Fruit fly (Drosophila melanogaster) whole organism, prepupa: ENCODE measurements around the gene Cpr97Eb.

Experiments used
- Blimp-1 ChIP-seq: fragments of 200-800 bp; sonication (Bioruptor generic); optimal IDR thresholded peaks from 3 replicates; lab custom pipeline; 2017; ENCODE audit warnings: missing biosample characterization, missing genetic modification characterization, mild to moderate bottlenecking, moderate library complexity, missing genetic modification reagents
- CG10631 ChIP-seq: fragments of 200-800 bp; sonication (Bioruptor generic); optimal IDR thresholded peaks from 2 replicates; lab custom pipeline; 2016; ENCODE audit warnings: missing biosample characterization, missing genetic modification characterization
- CG10669 ChIP-seq: fragments of 200-800 bp; sonication (Bioruptor generic); optimal IDR thresholded peaks from 3 replicates; lab custom pipeline; 2018; ENCODE audit warnings: missing biosample characterization, mild to moderate bottlenecking, missing genetic modification characterization, moderate library complexity
- CG11294 ChIP-seq: fragments of 200-800 bp; sonication (Bioruptor generic); IDR thresholded peaks from 2 replicates; pipeline ENCODE4 v1.3.6; 2022; ENCODE audit warnings: missing biosample characterization, missing genetic modification characterization
- CG11902 ChIP-seq: fragments of 200-800 bp; sonication (Bioruptor generic); optimal IDR thresholded peaks from 3 replicates; lab custom pipeline; 2016; ENCODE audit warnings: missing biosample characterization, missing genetic modification characterization
- CG15336 ChIP-seq: fragments of 200-800 bp; sonication (Bioruptor generic); IDR thresholded peaks from 2 replicates; pipeline ENCODE4 v1.3.6; 2022; ENCODE audit warnings: missing biosample characterization, missing genetic modification characterization
- CG1621 ChIP-seq: fragments of 200-800 bp; sonication (Bioruptor generic); optimal IDR thresholded peaks from 3 replicates; lab custom pipeline; 2018; ENCODE audit warnings: missing biosample characterization, mild to moderate bottlenecking, missing genetic modification characterization
- CG16779 ChIP-seq: fragments of 200-800 bp; sonication (Bioruptor generic); optimal IDR thresholded peaks from 3 replicates; lab custom pipeline; 2017; ENCODE audit warnings: missing biosample characterization, mild to moderate bottlenecking, missing genetic modification characterization
- CG3032 ChIP-seq: fragments of 200-800 bp; optimal IDR thresholded peaks from 2 replicates; lab custom pipeline; 2019; ENCODE audit warnings: missing biosample characterization, mild to moderate bottlenecking, missing genetic modification characterization, moderate library complexity
- CG31627 ChIP-seq: fragments of 200-800 bp; sonication (Bioruptor generic); optimal IDR thresholded peaks from 3 replicates; lab custom pipeline; 2016; ENCODE audit warnings: missing biosample characterization, missing genetic modification characterization
- CG32006 ChIP-seq: fragments of 200-800 bp; sonication (Bioruptor generic); optimal IDR thresholded peaks from 3 replicates; lab custom pipeline; 2017; ENCODE audit warnings: missing biosample characterization, mild to moderate bottlenecking, missing genetic modification characterization
- CG34406 ChIP-seq: fragments of 200-800 bp; sonication (Bioruptor generic); optimal IDR thresholded peaks from 3 replicates; lab custom pipeline; 2016; ENCODE audit warnings: missing biosample characterization, missing genetic modification characterization
- CG3919 ChIP-seq: fragments of 200-800 bp; sonication (Bioruptor generic); optimal IDR thresholded peaks from 3 replicates; lab custom pipeline; 2016; ENCODE audit warnings: missing biosample characterization, missing genetic modification characterization
- CG4318 ChIP-seq: fragments of 200-800 bp; sonication (Bioruptor generic); optimal IDR thresholded peaks from 3 replicates; lab custom pipeline; 2017; ENCODE audit warnings: missing biosample characterization, mild to moderate bottlenecking, missing genetic modification characterization
- CG6163 ChIP-seq: fragments of 200-800 bp; sonication (Bioruptor generic); IDR thresholded peaks from 3 replicates; pipeline ENCODE4 v1.3.6; 2022; ENCODE audit warnings: missing biosample characterization, missing genetic modification characterization
- CG6808 ChIP-seq: fragments of 200-800 bp; sonication (Bioruptor generic); optimal IDR thresholded peaks from 3 replicates; lab custom pipeline; 2017; ENCODE audit warnings: missing biosample characterization, missing genetic modification characterization, mild to moderate bottlenecking, moderate library complexity, missing genetic modification reagents
- CG6854 ChIP-seq: fragments of 200-800 bp; sonication (Bioruptor generic); optimal IDR thresholded peaks from 2 replicates; lab custom pipeline; 2017; ENCODE audit warnings: missing biosample characterization, mild to moderate bottlenecking, missing genetic modification characterization
- CG8319 ChIP-seq: fragments of 200-800 bp; sonication (Bioruptor generic); optimal IDR thresholded peaks from 3 replicates; lab custom pipeline; 2016; ENCODE audit warnings: missing biosample characterization, missing genetic modification characterization
- CG8632 ChIP-seq: fragments of 200-800 bp; sonication (Bioruptor generic); optimal IDR thresholded peaks from 3 replicates; lab custom pipeline; 2016; ENCODE audit warnings: missing biosample characterization, missing genetic modification characterization
- CG9139 ChIP-seq: fragments of 200-800 bp; sonication (Bioruptor generic); optimal IDR thresholded peaks from 3 replicates; lab custom pipeline; 2017; ENCODE audit warnings: missing biosample characterization, mild to moderate bottlenecking, missing genetic modification characterization
- Eip75B ChIP-seq: fragments of 200-800 bp; sonication (Bioruptor generic); optimal IDR thresholded peaks from 3 replicates; lab custom pipeline; 2016; ENCODE audit warnings: missing biosample characterization, missing genetic modification characterization
- Eip93F ChIP-seq: fragments of 200-800 bp; sonication (Bioruptor generic); optimal IDR thresholded peaks from 2 replicates; lab custom pipeline; 2016; ENCODE audit warnings: missing biosample characterization, mild to moderate bottlenecking, missing genetic modification characterization
- Ets21C ChIP-seq: fragments of 200-800 bp; sonication (Bioruptor generic); optimal IDR thresholded peaks from 3 replicates; lab custom pipeline; 2016; ENCODE audit warnings: missing biosample characterization, missing genetic modification characterization
- Ets96B ChIP-seq: fragments of 200-800 bp; optimal IDR thresholded peaks from 2 replicates; lab custom pipeline; 2019; ENCODE audit warnings: missing biosample characterization, mild to moderate bottlenecking, missing genetic modification characterization, moderate library complexity
- Hr38 ChIP-seq: sonication (Bioruptor generic); optimal IDR thresholded peaks from 2 replicates; lab custom pipeline; 2016; ENCODE audit warnings: missing biosample characterization, missing genetic modification characterization
- Hr39 ChIP-seq: fragments of 200-800 bp; sonication (Bioruptor generic); optimal IDR thresholded peaks from 2 replicates; lab custom pipeline; 2016; ENCODE audit warnings: missing biosample characterization, missing genetic modification characterization
- Hr4 ChIP-seq: fragments of 200-800 bp; sonication (Bioruptor generic); optimal IDR thresholded peaks from 3 replicates; lab custom pipeline; 2016; ENCODE audit warnings: missing biosample characterization, missing genetic modification characterization
- Lpt ChIP-seq: fragments of 200-800 bp; sonication (Bioruptor generic); optimal IDR thresholded peaks from 3 replicates; lab custom pipeline; 2016; ENCODE audit warnings: missing biosample characterization, missing genetic modification characterization
- Met ChIP-seq: fragments of 200-800 bp; sonication (Bioruptor generic); optimal IDR thresholded peaks from 3 replicates; lab custom pipeline; 2016; ENCODE audit warnings: missing biosample characterization, missing genetic modification characterization
- Smox ChIP-seq: fragments of 200-800 bp; sonication (Bioruptor generic); optimal IDR thresholded peaks from 3 replicates; lab custom pipeline; 2016; ENCODE audit warnings: missing biosample characterization, missing genetic modification characterization
- Sox102F ChIP-seq: fragments of 200-800 bp; sonication (Bioruptor generic); optimal IDR thresholded peaks from 2 replicates; lab custom pipeline; 2016; ENCODE audit warnings: missing biosample characterization, mild to moderate bottlenecking, missing genetic modification characterization
- Sox15 ChIP-seq: fragments of 200-800 bp; sonication (Bioruptor generic); optimal IDR thresholded peaks from 3 replicates; lab custom pipeline; 2016; ENCODE audit warnings: missing biosample characterization, missing genetic modification characterization
- achi ChIP-seq: fragments of 200-800 bp; sonication (Bioruptor generic); optimal IDR thresholded peaks from 3 replicates; lab custom pipeline; 2016; ENCODE audit warnings: missing biosample characterization, missing genetic modification characterization
- cyc ChIP-seq: fragments of 200-800 bp; sonication (Bioruptor generic); optimal IDR thresholded peaks from 3 replicates; lab custom pipeline; 2016; ENCODE audit warnings: missing biosample characterization, missing genetic modification characterization
- dac ChIP-seq: fragments of 200-800 bp; sonication (Bioruptor generic); optimal IDR thresholded peaks from 2 replicates; lab custom pipeline; 2017; ENCODE audit warnings: missing biosample characterization, mild to moderate bottlenecking, missing genetic modification characterization
- dsx ChIP-seq: fragments of 200-800 bp; optimal IDR thresholded peaks from 3 replicates; lab custom pipeline; 2019; ENCODE audit warnings: missing biosample characterization, mild to moderate bottlenecking, missing genetic modification characterization, moderate library complexity; ENCODE audit not compliant: poor library complexity, severe bottlenecking
- eg ChIP-seq: fragments of 200-800 bp; sonication (Bioruptor generic); IDR thresholded peaks from 3 replicates; pipeline ENCODE4 v1.3.6; 2022; ENCODE audit warnings: missing biosample characterization, missing genetic modification characterization
- esn ChIP-seq: fragments of 200-800 bp; sonication (Bioruptor generic); optimal IDR thresholded peaks from 2 replicates; lab custom pipeline; 2016; ENCODE audit warnings: missing biosample characterization, mild to moderate bottlenecking, missing genetic modification characterization, moderate library complexity
- fd59A ChIP-seq: fragments of 200-800 bp; sonication (Bioruptor generic); optimal IDR thresholded peaks from 2 replicates; lab custom pipeline; 2017; ENCODE audit warnings: missing biosample characterization, mild to moderate bottlenecking, missing genetic modification characterization, missing genetic modification reagents
- fd85E ChIP-seq: fragments of 200-800 bp; sonication (Bioruptor generic); optimal IDR thresholded peaks from 3 replicates; lab custom pipeline; 2016; ENCODE audit warnings: missing biosample characterization, missing genetic modification characterization
- fkh ChIP-seq: fragments of 200-800 bp; sonication (Bioruptor generic); optimal IDR thresholded peaks from 3 replicates; lab custom pipeline; 2017; ENCODE audit warnings: missing biosample characterization, mild to moderate bottlenecking, missing genetic modification characterization, moderate library complexity
- lz ChIP-seq: fragments of 200-800 bp; sonication (Bioruptor generic); optimal IDR thresholded peaks from 3 replicates; lab custom pipeline; 2016; ENCODE audit warnings: missing biosample characterization, missing genetic modification characterization
- pdm3 ChIP-seq: fragments of 200-800 bp; sonication (Bioruptor generic); optimal IDR thresholded peaks from 3 replicates; lab custom pipeline; 2016; ENCODE audit warnings: missing biosample characterization, missing genetic modification characterization
- salr ChIP-seq, 2 experiments: fragments of 200-800 bp; sonication (Bioruptor generic); optimal IDR thresholded peaks; 3 replicates each; lab custom pipeline; 2016 to 2018; ENCODE audit warnings: missing biosample characterization in 2 of 2, missing genetic modification characterization in 2 of 2, mild to moderate bottlenecking in 1 of 2
- spab ChIP-seq: fragments of 200-800 bp; sonication (Bioruptor generic); optimal IDR thresholded peaks from 2 replicates; lab custom pipeline; 2017; ENCODE audit warnings: missing biosample characterization, mild to moderate bottlenecking, missing genetic modification characterization, missing genetic modification reagents
- ss ChIP-seq, 2 experiments: fragments of 200-800 bp; sonication (Bioruptor generic); optimal IDR thresholded peaks; 2 replicates in 1 of 2; 3 replicates in 1 of 2; lab custom pipeline; 2017 to 2018; ENCODE audit warnings: mild to moderate bottlenecking in 2 of 2, missing biosample characterization in 2 of 2, missing genetic modification characterization in 2 of 2, moderate library complexity in 1 of 2
- svp ChIP-seq: fragments of 200-800 bp; sonication (Bioruptor generic); peaks from one replicate; lab custom pipeline; 2016; ENCODE audit warnings: missing biosample characterization, missing genetic modification characterization
- topi ChIP-seq: fragments of 200-800 bp; sonication (Bioruptor generic); optimal IDR thresholded peaks from 3 replicates; lab custom pipeline; 2016; ENCODE audit warnings: missing biosample characterization, missing genetic modification characterization
- vri ChIP-seq: fragments of 200-800 bp; sonication (Bioruptor generic); optimal IDR thresholded peaks from 3 replicates; lab custom pipeline; 2016; ENCODE audit warnings: missing biosample characterization, mild to moderate bottlenecking, missing genetic modification characterization

Gene Cpr97Eb

DNA sequence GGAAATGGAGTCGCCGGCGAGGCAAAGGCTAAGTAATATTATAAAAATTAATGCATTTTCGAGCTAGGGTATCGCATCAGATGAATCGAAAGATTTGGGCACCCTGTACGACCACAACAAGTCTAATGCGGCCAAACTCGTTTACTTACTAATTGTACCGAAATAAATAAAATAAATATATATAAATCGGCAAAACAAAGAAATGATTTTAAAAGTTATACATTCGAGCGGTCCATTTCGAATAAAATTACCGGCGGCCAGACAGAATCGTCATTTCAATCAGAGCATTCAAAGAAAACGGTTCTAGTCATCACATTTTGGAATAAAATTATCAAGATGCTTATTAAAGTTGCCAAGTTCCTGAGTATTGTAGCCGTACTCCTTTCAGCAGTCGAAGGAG is 1.9 kb upstream of the Cpr97Eb start, which contains the start of gene CG14258:
CG14258 (plus strand) TSS at position 301 of the 400 bp plus-strand sequence.
- no peak for TF ChIP-seq CG34406 (GFP tag; lab: Kevin White, UChicago)
- no peak for TF ChIP-seq Lpt (GFP tag; lab: Kevin White, UChicago)
- TF ChIP-seq CG1621 (tag; lab: Kevin White, UChicago) = no peak
- no peak for TF ChIP-seq Hr4
- TF ChIP-seq Eip75B (GFP tag; lab: Kevin White, UChicago) = no peak
- TF ChIP-seq CG3919 (GFP tag; lab: Kevin White, UChicago) = no peak
- TF ChIP-seq Blimp-1 (GFP tag; lab: Kevin White, UChicago) = no peak
- no peak for TF ChIP-seq Hr39
- no peak for TF ChIP-seq CG8319 (GFP tag; lab: Kevin White, UChicago)
- no peak for TF ChIP-seq CG6854 (GFP tag; lab: Kevin White, UChicago)
- TF ChIP-seq CG11902 (GFP tag; lab: Kevin White, UChicago) = no peak
- TF ChIP-seq CG6808 (GFP tag; lab: Kevin White, UChicago) = no peak
- no peak for TF ChIP-seq CG9139 (GFP tag; lab: Kevin White, UChicago)
- no peak for TF ChIP-seq CG6163
- TF ChIP-seq CG15336 = no peak
- TF ChIP-seq CG10631 (GFP tag; lab: Kevin White, UChicago) = no peak
- TF ChIP-seq CG8632 (GFP tag; lab: Kevin White, UChicago) = no peak
- TF ChIP-seq Met (GFP tag; lab: Kevin White, UChicago) = no peak
- TF ChIP-seq vri (GFP tag; lab: Kevin White, UChicago) = no peak
- no peak for TF ChIP-seq dsx

DNA sequence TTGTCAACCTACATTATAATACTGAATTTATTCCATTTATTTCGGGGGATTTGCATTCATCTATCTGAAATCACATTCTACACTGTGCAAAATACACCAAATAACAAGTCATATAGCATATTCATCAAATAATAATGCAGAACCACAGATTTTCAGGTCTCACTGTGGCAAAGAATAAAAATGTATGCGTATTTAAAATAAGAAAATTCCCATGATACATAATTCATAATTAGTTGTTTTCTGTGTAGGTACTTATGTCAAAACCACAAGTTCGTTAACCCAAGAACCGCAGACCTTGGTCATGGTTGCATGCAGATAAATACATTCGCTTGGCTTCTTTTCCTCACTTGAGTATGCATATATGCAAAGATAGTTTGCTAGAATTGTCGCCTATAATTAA is 1.3 kb upstream of the Cpr97Eb start:
- peak; percentile 36 for TF ChIP-seq achi (GFP tag; lab: Kevin White, UChicago)
- TF ChIP-seq Lpt (GFP tag; lab: Kevin White, UChicago) = no peak
- TF ChIP-seq CG10631 (GFP tag; lab: Kevin White, UChicago) = peak; percentile 32
- no peak for TF ChIP-seq Eip93F
- no peak for TF ChIP-seq Sox15 (GFP tag; lab: Kevin White, UChicago)
- TF ChIP-seq CG32006 = peak; percentile 44
- peak; percentile 1 for TF ChIP-seq lz (GFP tag; lab: Kevin White, UChicago)
- TF ChIP-seq fkh (GFP tag; lab: Kevin White, UChicago) = no peak
- TF ChIP-seq vri (GFP tag; lab: Kevin White, UChicago) = peak; percentile 27
- TF ChIP-seq esn (GFP tag; lab: Kevin White, UChicago) = no peak
- peak; percentile 53; the same call in 2 of the 3 replicates for TF ChIP-seq eg (GFP tag; lab: Robert Waterston, UW)
- TF ChIP-seq CG34406 (GFP tag; lab: Kevin White, UChicago) = no peak
- no peak for TF ChIP-seq salr (GFP tag; optimal IDR thresholded peaks at IDR 0.05; lab: Kevin White, UChicago)
- peak; percentile 4 for TF ChIP-seq spab
- TF ChIP-seq CG3032 (tag; lab: Kevin White, UChicago) = peak; percentile 31
- TF ChIP-seq ss (GFP tag; optimal IDR thresholded peaks at IDR 0.05; lab: Kevin White, UChicago) = peak; percentile 24 to 27
- TF ChIP-seq CG4318 (GFP tag; lab: Kevin White, UChicago) = no peak
- peak; percentile 25 for TF ChIP-seq pdm3 (GFP tag; lab: Kevin White, UChicago)
- TF ChIP-seq svp (GFP tag; lab: Kevin White, UChicago) = peak; percentile 68
- no peak for TF ChIP-seq Sox102F (GFP tag; lab: Kevin White, UChicago)
- TF ChIP-seq Smox (GFP tag; lab: Kevin White, UChicago) = no peak
- peak; percentile 30 for TF ChIP-seq topi (GFP tag; lab: Kevin White, UChicago)
- TF ChIP-seq Hr39 = peak; percentile 17
- TF ChIP-seq cyc = peak; percentile 16
- TF ChIP-seq CG16779 (tag; lab: Kevin White, UChicago) = no peak
- TF ChIP-seq dsx = peak; percentile 20
- TF ChIP-seq fd59A (GFP tag; lab: Kevin White, UChicago) = peak; percentile 3
- no peak for TF ChIP-seq fd85E (GFP tag; lab: Kevin White, UChicago)
- peak; percentile 52 for TF ChIP-seq CG3919 (GFP tag; lab: Kevin White, UChicago)
- no peak for TF ChIP-seq Hr38
- peak; percentile 12 for TF ChIP-seq CG11902 (GFP tag; lab: Kevin White, UChicago)
- TF ChIP-seq Ets96B (tag; lab: Kevin White, UChicago) = peak; percentile 30
- no peak for TF ChIP-seq CG8319 (GFP tag; lab: Kevin White, UChicago)
- TF ChIP-seq Ets21C = peak; percentile 5
- TF ChIP-seq dac = no peak
- TF ChIP-seq CG1621 (tag; lab: Kevin White, UChicago) = peak; percentile 22
- peak; percentile 18 for TF ChIP-seq CG31627 (GFP tag; lab: Kevin White, UChicago)
- TF ChIP-seq CG11294 (GFP tag; lab: Robert Waterston, UW) = no peak
- TF ChIP-seq CG10669 (GFP tag; lab: Kevin White, UChicago) = peak; percentile 35
